Fruit fly (Drosophila melanogaster): ENCODE data around the gene CG12112.

dm6 chrX:8536649-8537048 lies 23.3 kb downstream of the CG12112 start:
- TF ChIP-seq psq (optimal IDR thresholded peaks at IDR 0.05) (no peak), usp (GFP tag; optimal IDR thresholded peaks at IDR 0.05) (no peak), CG8478 (optimal IDR thresholded peaks at IDR 0.05) (no peak), EcR (GFP tag; optimal IDR thresholded peaks at IDR 0.05) (no peak), pan (optimal IDR thresholded peaks at IDR 0.05) (no peak), Dll (optimal IDR thresholded peaks at IDR 0.05) (no peak)
